Worm (Caenorhabditis elegans): Measurements from ENCODE around the gene tsp-5.

- TF ChIP-seq tbx-2 (tag; optimal IDR thresholded peaks at IDR 0.05) (no peak), nhr-25 (tag; optimal IDR thresholded peaks at IDR 0.05) (no peak)
Observed at ce11 chrIV:13548188-13548587, 43.4 kb downstream of the tsp-5 start, which contains the start of gene F52G2.3.
